Worm (Caenorhabditis elegans): ENCODE data around the gene W03C9.6.

The W03C9.6 gene

DNA sequence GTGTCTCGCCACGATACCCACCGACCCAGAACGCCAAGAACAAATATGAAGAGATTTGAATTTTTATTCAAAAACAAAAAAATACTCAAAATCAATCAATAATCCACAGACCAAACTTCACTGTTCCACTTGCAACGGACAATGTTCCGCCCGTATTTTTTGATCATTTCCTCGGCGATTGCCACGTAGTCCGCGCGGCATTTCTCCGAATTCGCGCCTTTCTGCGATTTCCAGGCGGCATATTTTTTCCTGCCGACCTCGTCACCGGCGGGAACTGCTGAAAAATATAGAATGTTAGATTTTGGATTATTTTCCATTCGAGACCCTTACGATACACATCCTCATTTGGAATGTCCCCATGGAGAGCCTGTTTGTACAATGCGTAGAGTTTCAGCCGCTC lies 18.0 kb downstream of the W03C9.6 start:
- TF ChIP-seq nhr-12 (tag; optimal IDR thresholded peaks at IDR 0.05) (no peak), nhr-11 (tag; optimal IDR thresholded peaks at IDR 0.05) (no peak), ztf-11 (tag; optimal IDR thresholded peaks at IDR 0.05) (no peak), elt-1 (tag; optimal IDR thresholded peaks at IDR 0.05) (no peak), mab-5 (tag; optimal IDR thresholded peaks at IDR 0.05) (no peak), nhr-6 (tag; optimal IDR thresholded peaks at IDR 0.05) (no peak), Y55F3AM.14 (GFP tag; optimal IDR thresholded peaks at IDR 0.05) (no peak), aly-2 (tag; optimal IDR thresholded peaks at IDR 0.05) (no peak), nhr-10 (tag; optimal IDR thresholded peaks at IDR 0.05) (no peak), R02D3.7 (tag; optimal IDR thresholded peaks at IDR 0.05) (no peak), nhr-21 (tag; optimal IDR thresholded peaks at IDR 0.05) (no peak), ceh-16 (tag; optimal IDR thresholded peaks at IDR 0.05) (no peak), ZK546.5 (tag; optimal IDR thresholded peaks at IDR 0.05) (no peak), F13H6.1 (tag; optimal IDR thresholded peaks at IDR 0.05) (no peak), crh-2 (tag; optimal IDR thresholded peaks at IDR 0.05) (no peak), nhr-129 (tag; optimal IDR thresholded peaks at IDR 0.05) (no peak)

DNA sequence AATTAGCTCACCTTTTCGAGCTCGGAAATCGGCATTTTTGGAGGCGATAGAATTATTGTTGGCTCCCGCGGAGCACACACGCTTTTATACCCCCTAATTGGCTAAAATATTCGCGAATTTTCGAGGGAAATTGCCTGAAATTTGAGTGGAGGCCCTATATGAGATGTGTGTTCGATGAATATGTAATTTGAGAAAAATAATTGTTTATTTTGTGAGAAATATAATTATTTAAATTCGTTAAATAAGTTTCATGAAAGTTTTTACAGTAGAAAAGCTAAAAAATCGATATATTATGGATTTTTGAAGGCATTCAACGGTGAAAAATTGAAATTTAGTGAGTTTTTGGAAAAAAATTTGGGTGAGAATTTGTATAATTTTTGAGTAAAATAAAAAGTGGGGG lies 19.3 kb downstream of the W03C9.6 start, which contains the start of gene acbp-6:
TSS of gene acbp-6 (minus strand) at position 101 of the 400 bp plus-strand sequence.
- TF ChIP-seq zag-1 (tag; optimal IDR thresholded peaks at IDR 0.05) (no peak), ceh-16 (tag; optimal IDR thresholded peaks at IDR 0.05) (no peak), fos-1 (tag; optimal IDR thresholded peaks at IDR 0.05) (no peak), nhr-10 (tag; optimal IDR thresholded peaks at IDR 0.05) (no peak), skn-1 (tag; optimal IDR thresholded peaks at IDR 0.05) (no peak), unc-39 (tag; optimal IDR thresholded peaks at IDR 0.05) (no peak), mbf-1 (tag; optimal IDR thresholded peaks at IDR 0.05) (no peak)

DNA sequence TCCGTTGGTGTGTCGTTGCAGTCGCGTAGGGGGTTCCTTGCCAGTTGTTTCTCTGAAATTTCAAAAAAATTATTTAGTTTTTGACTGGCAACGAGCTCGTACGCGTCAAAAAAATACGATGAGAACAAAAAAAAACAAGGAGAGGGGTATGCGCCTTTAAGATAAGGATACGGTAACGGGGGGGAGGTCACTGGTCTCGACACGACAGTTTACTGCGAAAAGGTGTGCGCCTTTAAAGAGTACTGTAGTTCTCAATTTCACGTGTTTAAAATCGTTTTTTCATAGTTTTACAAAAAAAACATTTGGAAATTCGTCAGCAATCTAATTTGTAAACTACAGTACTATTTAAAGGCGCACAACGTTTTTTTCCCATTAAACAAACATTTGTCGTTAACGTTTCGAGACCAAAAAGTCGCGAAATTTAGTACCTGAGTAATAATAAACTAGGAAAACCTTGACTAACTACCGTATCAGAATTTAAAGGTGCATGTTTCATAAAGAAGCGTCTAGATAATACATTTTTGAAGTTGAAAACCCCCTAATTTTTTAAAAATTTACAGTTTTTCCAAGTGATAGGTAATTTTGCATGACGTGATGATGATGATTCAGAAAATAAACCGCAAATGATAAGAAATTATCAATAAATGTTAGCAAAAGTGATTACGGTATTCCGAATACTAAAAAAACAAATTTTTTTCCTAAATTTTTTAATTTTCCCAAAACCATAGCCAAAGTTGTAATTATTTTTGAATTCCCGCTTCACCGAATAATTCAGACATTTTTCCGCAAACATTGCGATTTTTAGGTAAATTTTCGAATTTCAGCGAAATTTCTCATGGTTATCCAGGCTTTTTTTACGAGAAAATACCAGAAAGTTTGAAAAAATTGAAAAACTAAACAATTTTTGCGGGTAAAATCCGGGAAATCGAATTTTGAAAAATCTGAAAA lies 20.0 kb downstream of the W03C9.6 start:
- peak; percentile 58 for TF ChIP-seq ztf-4 (tag; optimal IDR thresholded peaks at IDR 0.05)
- peak; percentile 17 to 57 for TF ChIP-seq lsy-2 (tag; optimal IDR thresholded peaks at IDR 0.05)
- peak; percentile 34 for TF ChIP-seq C34F6.9 (tag; optimal IDR thresholded peaks at IDR 0.05)
- no peak for TF ChIP-seq nhr-12 (tag; optimal IDR thresholded peaks at IDR 0.05)
- TF ChIP-seq snpc-4 (tag; optimal IDR thresholded peaks at IDR 0.05), result peak; percentile 6
- no peak for TF ChIP-seq R02D3.7 (tag; optimal IDR thresholded peaks at IDR 0.05)
- peak; percentile 80 for TF ChIP-seq fos-1 (tag; optimal IDR thresholded peaks at IDR 0.05)
- no peak for TF ChIP-seq sma-9 (GFP tag; optimal IDR thresholded peaks at IDR 0.05)
- no peak for TF ChIP-seq sma-9 (tag; optimal IDR thresholded peaks at IDR 0.05)
- TF ChIP-seq lin-13 (GFP tag; optimal IDR thresholded peaks at IDR 0.05), result peak; percentile 46
- no peak for TF ChIP-seq skn-1 (tag; optimal IDR thresholded peaks at IDR 0.05)
- TF ChIP-seq dmd-4 (tag; optimal IDR thresholded peaks at IDR 0.05), result no peak
- TF ChIP-seq ztf-11 (tag; optimal IDR thresholded peaks at IDR 0.05), result no peak
- TF ChIP-seq sma-3 (GFP tag; optimal IDR thresholded peaks at IDR 0.05), result peak; percentile 33
- 0 out of 2 replicates have a peak, but pooled peaks have one; percentile 82 for TF ChIP-seq ztf-1 (GFP tag; conservative IDR thresholded peaks at IDR 0.05)
- peak; percentile 45 for TF ChIP-seq unc-55 (GFP tag; optimal IDR thresholded peaks at IDR 0.05)
- TF ChIP-seq blmp-1 (tag; optimal IDR thresholded peaks at IDR 0.05; ENCODE audit: insufficient read depth), result no peak
- TF ChIP-seq nhr-25 (tag; optimal IDR thresholded peaks at IDR 0.05), result no peak
- TF ChIP-seq F13H6.1 (tag; optimal IDR thresholded peaks at IDR 0.05), result peak; percentile 8
- no peak for TF ChIP-seq nhr-129 (tag; optimal IDR thresholded peaks at IDR 0.05)
- peak; percentile 28 for TF ChIP-seq crh-2 (tag; optimal IDR thresholded peaks at IDR 0.05)
- no peak for TF ChIP-seq mbf-1 (tag; optimal IDR thresholded peaks at IDR 0.05)
- TF ChIP-seq Y55F3AM.14 (GFP tag; optimal IDR thresholded peaks at IDR 0.05), result peak; percentile 39
- TF ChIP-seq nhr-10 (tag; optimal IDR thresholded peaks at IDR 0.05), result no peak
- TF ChIP-seq ama-1 (optimal IDR thresholded peaks at IDR 0.05), result peak; percentile 86
- no peak for TF ChIP-seq lin-11 (tag; optimal IDR thresholded peaks at IDR 0.05)
- no peak for TF ChIP-seq ZK546.5 (tag; optimal IDR thresholded peaks at IDR 0.05)
- peak; percentile 58 for TF ChIP-seq gmeb-1 (tag; optimal IDR thresholded peaks at IDR 0.05)

All from whole organism, L2 larva.